Worm (Caenorhabditis elegans) whole organism, mixed stage, embryonic: ENCODE results near the gene npp-15.

Source experiments
- M03D4.4 ChIP-seq: sonication (generic microtip); optimal IDR thresholded peaks from 2 replicates; lab custom pipeline; 2017; ENCODE audit warnings: mild to moderate bottlenecking, missing genetic modification characterization, missing compliant biosample characterization
- ceh-83 ChIP-seq: fragments of 200-800 bp; sonication (Bioruptor generic); optimal IDR thresholded peaks from 2 replicates; lab custom pipeline; 2018; ENCODE audit warnings: mild to moderate bottlenecking, missing genetic modification characterization, missing compliant biosample characterization
- ces-1 ChIP-seq: fragments of 150-350 bp; optimal IDR thresholded peaks from 2 replicates; lab custom pipeline; 2014; ENCODE audit warnings: missing biosample characterization, missing genetic modification reagents, missing genetic modification characterization
- elt-3 ChIP-seq: fragments of 150-350 bp; optimal IDR thresholded peaks from 2 replicates; lab custom pipeline; 2014; ENCODE audit warnings: missing biosample characterization, missing genetic modification characterization
- mab-5 ChIP-seq: fragments of 150-350 bp; optimal IDR thresholded peaks from 2 replicates; lab custom pipeline; 2014; ENCODE audit warnings: missing biosample characterization, missing genetic modification characterization
- mep-1 ChIP-seq: fragments of 150-350 bp; optimal IDR thresholded peaks from 2 replicates; lab custom pipeline; 2017; ENCODE audit warnings: missing biosample characterization, missing genetic modification reagents, missing genetic modification characterization, inconsistent platforms
- sem-2 ChIP-seq: fragments of 200-800 bp; sonication (Bioruptor generic); optimal IDR thresholded peaks from 2 replicates; lab custom pipeline; 2018; ENCODE audit warnings: mild to moderate bottlenecking, missing genetic modification characterization, missing compliant biosample characterization
- snpc-4 ChIP-seq: fragments of 150-350 bp; optimal IDR thresholded peaks from 2 replicates; lab custom pipeline; 2014; ENCODE audit warnings: missing biosample characterization, missing genetic modification characterization
- sptf-1 ChIP-seq: sonication (generic microtip); optimal IDR thresholded peaks from 2 replicates; lab custom pipeline; 2017; ENCODE audit warnings: mild to moderate bottlenecking, missing genetic modification characterization, moderate library complexity, missing compliant biosample characterization

Gene npp-15

ce11 chrIII:7981938-7982337 lies 53.1 kb downstream of the npp-15 start:
- TF ChIP-seq elt-3 (tag; lab: Kevin White, UChicago) (no peak), ceh-83 (GFP tag; lab: Kevin White, UChicago) (no peak), sptf-1 (no peak), mep-1 (no peak), M03D4.4 (tag; lab: Kevin White, UChicago) (no peak), sem-2 (GFP tag; lab: Kevin White, UChicago) (no peak), snpc-4 (tag; lab: Kevin White, UChicago) (no peak), mab-5 (tag; lab: Kevin White, UChicago) (no peak), ces-1 (no peak)
- TF ChIP-seq, all 35 proteins: peak for 0
